Fruit fly (Drosophila melanogaster): ENCODE results near the gene scu.

The scu gene

dm6 chrX:18091159-18091676, at the start of gene scu:
Gene scu, plus strand, starts transcription at chrX:18091259.
- peak; percentile 75 for TF ChIP-seq Hr96 (GFP tag; optimal IDR thresholded peaks at IDR 0.05)
- TF ChIP-seq pad (GFP tag; optimal IDR thresholded peaks at IDR 0.05), result peak; percentile 25
- TF ChIP-seq cnc (optimal IDR thresholded peaks at IDR 0.05), result no peak
- peak; percentile 56 for TF ChIP-seq tj (GFP tag; optimal IDR thresholded peaks at IDR 0.05)
- peak; percentile 39 for TF ChIP-seq toe (GFP tag; optimal IDR thresholded peaks at IDR 0.05)
- TF ChIP-seq CG7101 (tag; optimal IDR thresholded peaks at IDR 0.05), result peak; percentile 43
- peak; percentile 52 for TF ChIP-seq CG11617 (GFP tag; optimal IDR thresholded peaks at IDR 0.05)
- no peak for TF ChIP-seq CG5204 (GFP tag; optimal IDR thresholded peaks at IDR 0.05)
- peak; percentile 63 for TF ChIP-seq bab1 (GFP tag; optimal IDR thresholded peaks at IDR 0.05)
- peak; percentile 80 for TF ChIP-seq Mnt (GFP tag; optimal IDR thresholded peaks at IDR 0.05)
- no peak for TF ChIP-seq Clk (GFP tag; optimal IDR thresholded peaks at IDR 0.05)
- TF ChIP-seq CG14711 (tag; optimal IDR thresholded peaks at IDR 0.05), result no peak
- no peak for TF ChIP-seq Crg-1 (GFP tag; optimal IDR thresholded peaks at IDR 0.05)
- TF ChIP-seq CG12768 (GFP tag; optimal IDR thresholded peaks at IDR 0.05), result peak; percentile 89
- TF ChIP-seq CG1620 (GFP tag; optimal IDR thresholded peaks at IDR 0.05), result peak; percentile 24
- TF ChIP-seq cic (GFP tag; optimal IDR thresholded peaks at IDR 0.05), result peak; percentile 18
- peak; percentile 36 for TF ChIP-seq ovo (GFP tag; optimal IDR thresholded peaks at IDR 0.05)
- TF ChIP-seq CG7045 (GFP tag; optimal IDR thresholded peaks at IDR 0.05), result no peak
- TF ChIP-seq kay (GFP tag; ENCODE audit: borderline replicate concordance), result peak; percentile 83
- peak; percentile 14 for TF ChIP-seq CG33017 (tag; optimal IDR thresholded peaks at IDR 0.05)

dm6 chrX:18043691-18044090, 47.4 kb upstream of the scu start, which contains the start of gene CG15373:
Gene CG15373, plus strand, starts transcription at chrX:18043991.
- no peak for TF ChIP-seq CG1620 (GFP tag; optimal IDR thresholded peaks at IDR 0.05)
- no peak for TF ChIP-seq toe (GFP tag; optimal IDR thresholded peaks at IDR 0.05)
- TF ChIP-seq CG7101 (tag; optimal IDR thresholded peaks at IDR 0.05), result no peak
- no peak for TF ChIP-seq Mnt (GFP tag; optimal IDR thresholded peaks at IDR 0.05)

- TF ChIP-seq CG33017 (tag; optimal IDR thresholded peaks at IDR 0.05) (no peak), bab1 (GFP tag; optimal IDR thresholded peaks at IDR 0.05) (no peak)
Observed at dm6 chrX:18052135-18052534, 38.9 kb upstream of the scu start.

dm6 chrX:18057202-18057601, 33.9 kb upstream of the scu start:
- no peak for TF ChIP-seq CG33017 (tag; optimal IDR thresholded peaks at IDR 0.05)
- no peak for TF ChIP-seq ovo (GFP tag; optimal IDR thresholded peaks at IDR 0.05)
- TF ChIP-seq CG1620 (GFP tag; optimal IDR thresholded peaks at IDR 0.05), result no peak

- TF ChIP-seq toe (GFP tag; optimal IDR thresholded peaks at IDR 0.05) (no peak), cic (GFP tag; optimal IDR thresholded peaks at IDR 0.05) (no peak), cnc (optimal IDR thresholded peaks at IDR 0.05) (no peak), pad (GFP tag; optimal IDR thresholded peaks at IDR 0.05) (no peak)
Observed at dm6 chrX:18058108-18058507, 33.0 kb upstream of the scu start.

- TF ChIP-seq CG33017 (tag; optimal IDR thresholded peaks at IDR 0.05), result no peak
- no peak for TF ChIP-seq Mnt (GFP tag; optimal IDR thresholded peaks at IDR 0.05)
- TF ChIP-seq CG1620 (GFP tag; optimal IDR thresholded peaks at IDR 0.05), result no peak
- no peak for TF ChIP-seq toe (GFP tag; optimal IDR thresholded peaks at IDR 0.05)
- no peak for TF ChIP-seq ovo (GFP tag; optimal IDR thresholded peaks at IDR 0.05)
- no peak for TF ChIP-seq Crg-1 (GFP tag; optimal IDR thresholded peaks at IDR 0.05)
Observed at dm6 chrX:18063144-18063772, 27.8 kb upstream of the scu start, which contains the start of gene Sh. Gene Sh, minus strand, starts transcription at chrX:18063247.

- TF ChIP-seq CG33017 (tag; optimal IDR thresholded peaks at IDR 0.05) (no peak), CG12768 (GFP tag; optimal IDR thresholded peaks at IDR 0.05) (no peak), CG7045 (GFP tag; optimal IDR thresholded peaks at IDR 0.05) (no peak), Crg-1 (GFP tag; optimal IDR thresholded peaks at IDR 0.05) (no peak)
Observed at dm6 chrX:18064183-18064582, 26.9 kb upstream of the scu start, which contains the start of gene Dhc16F. Gene Dhc16F, plus strand, starts transcription at chrX:18064483.

- no peak for TF ChIP-seq toe (GFP tag; optimal IDR thresholded peaks at IDR 0.05)
- no peak for TF ChIP-seq CG14711 (tag; optimal IDR thresholded peaks at IDR 0.05)
- no peak for TF ChIP-seq tj (GFP tag; optimal IDR thresholded peaks at IDR 0.05)
- no peak for TF ChIP-seq CG33017 (tag; optimal IDR thresholded peaks at IDR 0.05)
- TF ChIP-seq cic (GFP tag; optimal IDR thresholded peaks at IDR 0.05), result no peak
- TF ChIP-seq CG12768 (GFP tag; optimal IDR thresholded peaks at IDR 0.05), result no peak
- TF ChIP-seq Hr96 (GFP tag; optimal IDR thresholded peaks at IDR 0.05), result no peak
- no peak for TF ChIP-seq cnc (optimal IDR thresholded peaks at IDR 0.05)
Observed at dm6 chrX:18082674-18083073, 8.4 kb upstream of the scu start.

All from whole organism, adult.